Worm (Caenorhabditis elegans) whole organism, L2 larva: ENCODE data around the gene cit-1.2.

ENCODE experiments used
- C34F6.9 ChIP-seq: fragments of 150-350 bp; optimal IDR thresholded peaks from 2 replicates; lab custom pipeline; 2014; ENCODE audit warnings: missing biosample characterization, missing genetic modification characterization
- ZK546.5 ChIP-seq: sonication (generic microtip); optimal IDR thresholded peaks from 2 replicates; lab custom pipeline; 2017; ENCODE audit warnings: missing biosample characterization, missing genetic modification characterization
- alr-1 ChIP-seq: fragments of 150-350 bp; optimal IDR thresholded peaks from 2 replicates; lab custom pipeline; 2014; ENCODE audit warnings: missing biosample characterization, missing genetic modification characterization
- ama-1 ChIP-seq: fragments of 150-350 bp; optimal IDR thresholded peaks from 2 replicates; lab custom pipeline; 2018; ENCODE audit warnings: inconsistent platforms
- ceh-16 ChIP-seq: fragments of 150-350 bp; optimal IDR thresholded peaks from 2 replicates; lab custom pipeline; 2014; ENCODE audit warnings: missing biosample characterization, missing genetic modification characterization
- ceh-82 ChIP-seq: fragments of 150-350 bp; optimal IDR thresholded peaks from 2 replicates; lab custom pipeline; 2014; ENCODE audit warnings: missing biosample characterization, missing genetic modification characterization
- crh-2 ChIP-seq: sonication (generic microtip); optimal IDR thresholded peaks from 2 replicates; lab custom pipeline; 2017; ENCODE audit warnings: missing biosample characterization, missing genetic modification characterization
- dmd-4 ChIP-seq: sonication (generic microtip); optimal IDR thresholded peaks from 2 replicates; lab custom pipeline; 2017; ENCODE audit warnings: missing biosample characterization, missing genetic modification characterization
- egl-27 ChIP-seq: sonication (generic microtip); optimal IDR thresholded peaks from 3 replicates; lab custom pipeline; 2017; ENCODE audit warnings: missing biosample characterization, missing genetic modification reagents, missing genetic modification characterization
- elt-3 ChIP-seq: sonication (generic microtip); optimal IDR thresholded peaks from 2 replicates; lab custom pipeline; 2017; ENCODE audit warnings: missing biosample characterization, missing genetic modification characterization
- fos-1 ChIP-seq: fragments of 150-350 bp; optimal IDR thresholded peaks from 2 replicates; lab custom pipeline; 2014; ENCODE audit warnings: missing biosample characterization, missing genetic modification characterization
- gmeb-1 ChIP-seq: fragments of 150-350 bp; optimal IDR thresholded peaks from 2 replicates; lab custom pipeline; 2014; ENCODE audit warnings: missing biosample characterization, missing genetic modification characterization
- lin-11 ChIP-seq: fragments of 150-350 bp; sonication (generic microtip); optimal IDR thresholded peaks from 2 replicates; lab custom pipeline; 2014; ENCODE audit warnings: missing biosample characterization, missing genetic modification characterization, inconsistent platforms, mixed read lengths
- lin-13 ChIP-seq: fragments of 150-350 bp; optimal IDR thresholded peaks from 2 replicates; lab custom pipeline; 2014; ENCODE audit warnings: missing biosample characterization, missing genetic modification reagents, missing genetic modification characterization
- lin-39 ChIP-seq: fragments of 150-350 bp; optimal IDR thresholded peaks from 2 replicates; lab custom pipeline; 2014; ENCODE audit warnings: missing biosample characterization, missing genetic modification reagents, missing genetic modification characterization
- lsy-2 ChIP-seq, 2 experiments: fragments of 150-350 bp in 1 of 2; sonication (generic microtip) in 1 of 2; optimal IDR thresholded peaks; 2 replicates each; lab custom pipeline; 2014 to 2017; ENCODE audit warnings: missing biosample characterization in 2 of 2, missing genetic modification characterization in 2 of 2
- mab-5 ChIP-seq: fragments of 150-350 bp; optimal IDR thresholded peaks from 2 replicates; lab custom pipeline; 2014; ENCODE audit warnings: missing biosample characterization, missing genetic modification characterization
- mbf-1 ChIP-seq: sonication (generic microtip); optimal IDR thresholded peaks from 2 replicates; lab custom pipeline; 2017; ENCODE audit warnings: missing biosample characterization, missing genetic modification characterization
- mdl-1 ChIP-seq, 2 experiments: fragments of 150-350 bp in 1 of 2; sonication (generic microtip) in 1 of 2; optimal IDR thresholded peaks; 2 replicates each; lab custom pipeline; 2017; ENCODE audit warnings: missing biosample characterization in 2 of 2, missing genetic modification characterization in 2 of 2
- nhr-10 ChIP-seq: sonication (generic microtip); optimal IDR thresholded peaks from 2 replicates; lab custom pipeline; 2017; ENCODE audit warnings: missing biosample characterization, missing genetic modification characterization
- nhr-12 ChIP-seq: fragments of 150-350 bp; optimal IDR thresholded peaks from 2 replicates; lab custom pipeline; 2014; ENCODE audit warnings: missing biosample characterization, missing genetic modification characterization
- nhr-129 ChIP-seq: fragments of 150-350 bp; optimal IDR thresholded peaks from 2 replicates; lab custom pipeline; 2014; ENCODE audit warnings: missing biosample characterization, missing genetic modification characterization
- nhr-21 ChIP-seq: fragments of 150-350 bp; optimal IDR thresholded peaks from 2 replicates; lab custom pipeline; 2014; ENCODE audit warnings: missing biosample characterization, missing genetic modification characterization
- nhr-237 ChIP-seq: fragments of 150-350 bp; optimal IDR thresholded peaks from 2 replicates; lab custom pipeline; 2014; ENCODE audit warnings: missing biosample characterization, missing genetic modification characterization
- peb-1 ChIP-seq: fragments of 150-350 bp; optimal IDR thresholded peaks from 2 replicates; lab custom pipeline; 2014; ENCODE audit warnings: missing biosample characterization, missing genetic modification characterization
- sem-4 ChIP-seq: fragments of 150-350 bp; optimal IDR thresholded peaks from 2 replicates; lab custom pipeline; 2014; ENCODE audit warnings: missing biosample characterization, missing genetic modification reagents, missing genetic modification characterization
- skn-1 ChIP-seq: sonication (generic microtip); optimal IDR thresholded peaks from 2 replicates; lab custom pipeline; 2017; ENCODE audit warnings: missing biosample characterization, missing genetic modification characterization
- sma-9 ChIP-seq, 2 experiments: fragments of 150-350 bp in 1 of 2; sonication (generic microtip) in 1 of 2; optimal IDR thresholded peaks; 2 replicates each; lab custom pipeline; 2014 to 2016; ENCODE audit warnings: missing genetic modification characterization in 2 of 2, mild to moderate bottlenecking in 1 of 2, missing biosample characterization in 1 of 2, missing compliant biosample characterization in 1 of 2, missing genetic modification reagents in 1 of 2, moderate library complexity in 1 of 2
- snpc-4 ChIP-seq: fragments of 150-350 bp; optimal IDR thresholded peaks from 2 replicates; lab custom pipeline; 2014; ENCODE audit warnings: missing biosample characterization, missing genetic modification characterization
- unc-39 ChIP-seq: fragments of 150-350 bp; optimal IDR thresholded peaks from 2 replicates; lab custom pipeline; 2014; ENCODE audit warnings: missing biosample characterization, missing genetic modification characterization
- unc-55 ChIP-seq: fragments of 150-350 bp; sonication (generic microtip); optimal IDR thresholded peaks from 3 replicates; lab custom pipeline; 2014; ENCODE audit warnings: missing biosample characterization, missing genetic modification reagents, missing genetic modification characterization
- unc-62 ChIP-seq: fragments of 150-350 bp; optimal IDR thresholded peaks from 2 replicates; lab custom pipeline; 2014; ENCODE audit warnings: missing biosample characterization, missing genetic modification reagents, missing genetic modification characterization
- zag-1 ChIP-seq: fragments of 150-350 bp; optimal IDR thresholded peaks from 2 replicates; lab custom pipeline; 2014; ENCODE audit warnings: missing biosample characterization, missing genetic modification characterization

Gene cit-1.2

ce11 chrIII:8043784-8044183 lies 33.2 kb downstream of the cit-1.2 start (continued):
- TF ChIP-seq C34F6.9 (tag; lab: Kevin White, UChicago) (peak; percentile 99), sem-4 (tag; lab: Kevin White, UChicago) (peak; percentile 96), sma-9 (GFP tag; optimal IDR thresholded peaks at IDR 0.05; lab: Kevin White, UChicago) (peak; percentile 95), sma-9 (tag; optimal IDR thresholded peaks at IDR 0.05; lab: Kevin White, UChicago) (no peak), snpc-4 (peak; percentile 85), alr-1 (tag; lab: Kevin White, UChicago) (no peak), nhr-237 (tag; lab: Kevin White, UChicago) (peak; percentile 71), fos-1 (peak; percentile 99), ceh-82 (tag; lab: Kevin White, UChicago) (peak; percentile 96), ama-1 (peak; percentile 65), gmeb-1 (tag; lab: Kevin White, UChicago) (peak; percentile 92), unc-39 (tag; lab: Kevin White, UChicago) (peak; percentile 68)

- TF ChIP-seq lin-13 (GFP tag; lab: Kevin White, UChicago) (no peak), nhr-129 (tag; lab: Kevin White, UChicago) (no peak), mbf-1 (no peak), ceh-16 (tag; lab: Kevin White, UChicago) (no peak), peb-1 (tag; lab: Kevin White, UChicago) (no peak), ZK546.5 (tag; lab: Kevin White, UChicago) (no peak)
These were observed 33.6 kb downstream of the cit-1.2 start, which contains the start of gene K12H4.5 for ce11 chrIII:8044187-8044586. Gene K12H4.5 (plus strand): TSS chrIII:8044487.

- no peak for TF ChIP-seq elt-3 (tag; lab: Kevin White, UChicago)
- no peak for TF ChIP-seq ceh-82 (tag; lab: Kevin White, UChicago)
- no peak for TF ChIP-seq lsy-2 (tag; optimal IDR thresholded peaks at IDR 0.05; lab: Kevin White, UChicago)
- no peak for TF ChIP-seq ama-1
- no peak for TF ChIP-seq alr-1 (tag; lab: Kevin White, UChicago)
- TF ChIP-seq skn-1 (tag; lab: Kevin White, UChicago): no peak
- no peak for TF ChIP-seq nhr-12
- no peak for TF ChIP-seq mbf-1
- no peak for TF ChIP-seq unc-55 (GFP tag; lab: Kevin White, UChicago)
- TF ChIP-seq ceh-16 (tag; lab: Kevin White, UChicago): no peak
- TF ChIP-seq zag-1 (tag; lab: Kevin White, UChicago): no peak
- no peak for TF ChIP-seq C34F6.9 (tag; lab: Kevin White, UChicago)
- no peak for TF ChIP-seq gmeb-1 (tag; lab: Kevin White, UChicago)
- TF ChIP-seq unc-39 (tag; lab: Kevin White, UChicago): no peak
These were observed 34.1 kb downstream of the cit-1.2 start, which contains the start of gene spcs-3 for ce11 chrIII:8044717-8045116. Gene spcs-3 (plus strand): TSS chrIII:8045017.

ce11 chrIII:8045734-8046133 lies 35.2 kb downstream of the cit-1.2 start, which contains the start of gene K12H4.3:
Gene K12H4.3 (plus strand): TSS chrIII:8046034.
- TF ChIP-seq fos-1: no peak
- no peak for TF ChIP-seq nhr-10 (tag; lab: Kevin White, UChicago)
- TF ChIP-seq egl-27 (tag; lab: Kevin White, UChicago): no peak
- no peak for TF ChIP-seq snpc-4
- no peak for TF ChIP-seq mab-5 (tag; lab: Kevin White, UChicago)
- no peak for TF ChIP-seq unc-62 (GFP tag; lab: Kevin White, UChicago)
- TF ChIP-seq lin-39 (tag; lab: Kevin White, UChicago): no peak
- no peak for TF ChIP-seq zag-1 (tag; lab: Kevin White, UChicago)
- TF ChIP-seq lin-11: no peak
- no peak for TF ChIP-seq dmd-4 (tag; lab: Kevin White, UChicago)
- no peak for TF ChIP-seq peb-1 (tag; lab: Kevin White, UChicago)
- TF ChIP-seq nhr-21 (tag; lab: Kevin White, UChicago): no peak
- TF ChIP-seq crh-2 (tag; lab: Kevin White, UChicago): no peak

ce11 chrIII:8047412-8047811 lies 36.8 kb downstream of the cit-1.2 start, which contains the start of gene K12H4.2:
Gene K12H4.2 (plus strand): TSS chrIII:8047712.
- TF ChIP-seq mdl-1 (tag; optimal IDR thresholded peaks at IDR 0.05; lab: Kevin White, UChicago): no peak
- no peak for TF ChIP-seq crh-2 (tag; lab: Kevin White, UChicago)
- TF ChIP-seq alr-1 (tag; lab: Kevin White, UChicago): no peak
